Worm (Caenorhabditis elegans): ENCODE measurements around the gene nep-12.

The nep-12 gene

ce11 chrII:4745281-4745680, 39.1 kb downstream of the nep-12 start (continued):
- TF ChIP-seq skn-1 (tag; optimal IDR thresholded peaks at IDR 0.05) = no peak
- TF ChIP-seq T20F7.1 (GFP tag; optimal IDR thresholded peaks at IDR 0.05) = no peak
- no peak for TF ChIP-seq lin-15B (tag; optimal IDR thresholded peaks at IDR 0.05)
- TF ChIP-seq ceh-82 (tag; optimal IDR thresholded peaks at IDR 0.05) = no peak
- TF ChIP-seq snpc-1.2 (GFP tag; IDR thresholded peaks at IDR 0.05) = no peak
- no peak for TF ChIP-seq gei-8 (GFP tag; optimal IDR thresholded peaks at IDR 0.05)
- TF ChIP-seq jun-1 (tag; optimal IDR thresholded peaks at IDR 0.05) = no peak
- no peak for TF ChIP-seq D1046.2 (GFP tag; IDR thresholded peaks at IDR 0.05)
- TF ChIP-seq T26A8.4 (GFP tag; IDR thresholded peaks at IDR 0.05) = no peak
- TF ChIP-seq daf-8 (GFP tag; IDR thresholded peaks at IDR 0.05) = no peak
- no peak for TF ChIP-seq mdt-29 (GFP tag; IDR thresholded peaks at IDR 0.05)
- no peak for TF ChIP-seq zfp-3 (GFP tag; conservative IDR thresholded peaks at IDR 0.05)
- TF ChIP-seq fos-1 (tag; optimal IDR thresholded peaks at IDR 0.05) = no peak
- TF ChIP-seq ztf-7 (tag; optimal IDR thresholded peaks at IDR 0.05) = no peak
- TF ChIP-seq nhr-102 (tag; optimal IDR thresholded peaks at IDR 0.05) = peak; percentile 10
- TF ChIP-seq nhr-25 (tag; optimal IDR thresholded peaks at IDR 0.05; ENCODE audit: borderline replicate concordance, insufficient read depth) = no peak
- peak; percentile 33 for TF ChIP-seq dpl-1 (GFP tag; optimal IDR thresholded peaks at IDR 0.05)
- TF ChIP-seq mxl-2 (GFP tag; conservative IDR thresholded peaks at IDR 0.05) = peak; percentile 78
- TF ChIP-seq attf-4 (tag; optimal IDR thresholded peaks at IDR 0.05) = no peak
- peak; percentile 32 for TF ChIP-seq mes-2 (tag; optimal IDR thresholded peaks at IDR 0.05; ENCODE audit: poor library complexity, severe bottlenecking)
- no peak for TF ChIP-seq daf-19 (GFP tag; conservative IDR thresholded peaks at IDR 0.05)
- no peak for TF ChIP-seq ceh-32 (tag; optimal IDR thresholded peaks at IDR 0.05; ENCODE audit: poor library complexity)
- TF ChIP-seq nhr-11 (tag; optimal IDR thresholded peaks at IDR 0.05) = peak; percentile 98
- TF ChIP-seq lin-1 (GFP tag; IDR thresholded peaks at IDR 0.05) = no peak
- peak; percentile 59 for TF ChIP-seq nhr-10 (tag; optimal IDR thresholded peaks at IDR 0.05)
- no peak for TF ChIP-seq lin-38 (GFP tag; IDR thresholded peaks at IDR 0.05)
- no peak for TF ChIP-seq zfp-2 (tag; optimal IDR thresholded peaks at IDR 0.05)
- TF ChIP-seq R02D3.7 (tag; optimal IDR thresholded peaks at IDR 0.05) = no peak
- peak; percentile 39; the same call in 1 of the 2 replicates for TF ChIP-seq tra-1 (GFP tag; IDR thresholded peaks at IDR 0.05)
- no peak for TF ChIP-seq egl-27 (tag; optimal IDR thresholded peaks at IDR 0.05)
- TF ChIP-seq nhr-41 (GFP tag; IDR thresholded peaks at IDR 0.05) = no peak
- TF ChIP-seq F37D6.2 (tag; optimal IDR thresholded peaks at IDR 0.05) = no peak
- peak in 1 of 2 experiments; percentile 71 for TF ChIP-seq mdl-1 (tag; optimal IDR thresholded peaks at IDR 0.05)
- TF ChIP-seq daf-12 (tag; optimal IDR thresholded peaks at IDR 0.05) = no peak
- TF ChIP-seq aly-2 (tag; optimal IDR thresholded peaks at IDR 0.05) = no peak
- no peak for TF ChIP-seq pha-4 (GFP tag; IDR thresholded peaks at IDR 0.05)
- TF ChIP-seq pha-4 (tag; optimal IDR thresholded peaks at IDR 0.05) = no peak
- no peak for TF ChIP-seq Y75B8A.6 (GFP tag; IDR thresholded peaks at IDR 0.05)
- no peak for TF ChIP-seq unc-62 (GFP tag; optimal IDR thresholded peaks at IDR 0.05 in 1 of 2)
- TF ChIP-seq unc-62 (tag; optimal IDR thresholded peaks at IDR 0.05) = no peak
- TF ChIP-seq set-16 (GFP tag; IDR thresholded peaks at IDR 0.05) = no peak
- TF ChIP-seq egl-43 (GFP tag; IDR thresholded peaks at IDR 0.05) = no peak
- no peak for TF ChIP-seq nhr-111 (GFP tag; optimal IDR thresholded peaks at IDR 0.05)
- TF ChIP-seq vab-7 (GFP tag; IDR thresholded peaks at IDR 0.05) = no peak
- no peak for TF ChIP-seq saeg-2 (GFP tag; IDR thresholded peaks at IDR 0.05)
- TF ChIP-seq nhr-237 (tag; optimal IDR thresholded peaks at IDR 0.05) = no peak
- TF ChIP-seq ctbp-1 (GFP tag; IDR thresholded peaks at IDR 0.05) = no peak
- TF ChIP-seq F49E8.2 (tag; optimal IDR thresholded peaks at IDR 0.05; ENCODE audit: borderline replicate concordance) = no peak
- TF ChIP-seq dmd-6 (GFP tag; IDR thresholded peaks at IDR 0.05) = peak; percentile 30; the same call in 1 of the 2 replicates
- no peak for TF ChIP-seq hmg-1.1 (GFP tag; IDR thresholded peaks at IDR 0.05)
- peak in 1 of 2 experiments; percentile 31 for TF ChIP-seq lsy-2 (tag; optimal IDR thresholded peaks at IDR 0.05)
- no peak for TF ChIP-seq ZK337.2 (GFP tag; IDR thresholded peaks at IDR 0.05)
